Worm (Caenorhabditis elegans): ENCODE measurements around the gene Y108G3AL.2.
A peak's percentile ranks its signal among the peaks of the same experiment; 100 is the strongest.

The Y108G3AL.2 gene

DNA sequence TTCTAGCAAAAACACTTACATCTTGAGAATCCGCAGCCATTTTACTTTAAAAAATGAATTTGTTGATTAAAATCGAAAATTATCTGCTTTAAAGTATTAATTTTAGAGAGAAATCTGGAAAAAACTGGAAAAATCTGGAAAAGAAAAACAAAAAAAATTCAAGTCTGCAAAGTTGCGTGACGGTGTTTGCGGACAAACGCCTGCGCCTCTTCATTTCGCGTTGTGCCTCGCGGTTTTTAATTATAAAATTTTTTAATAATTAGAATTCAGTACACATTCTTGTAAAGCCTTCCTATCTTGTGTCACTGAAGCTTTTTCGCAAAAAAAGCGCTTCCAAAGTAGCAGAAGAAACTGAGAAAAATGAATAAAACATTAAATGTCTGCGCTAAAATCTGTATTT, 40.2 kb upstream of the Y108G3AL.2 start, which contains the start of gene W03F9.1:
TSS of gene W03F9.1 (minus strand) at position 109 of the 400 bp plus-strand sequence.
- peak; percentile 89 for TF ChIP-seq hmg-11 (tag; optimal IDR thresholded peaks at IDR 0.05)
- TF ChIP-seq egl-5 (tag; optimal IDR thresholded peaks at IDR 0.05), result peak; percentile 64
- peak; percentile 31 for TF ChIP-seq elt-2 (tag; optimal IDR thresholded peaks at IDR 0.05)
- peak; percentile 8 for TF ChIP-seq fkh-10 (GFP tag; optimal IDR thresholded peaks at IDR 0.05)
- peak; percentile 73 for TF ChIP-seq pha-4 (tag; optimal IDR thresholded peaks at IDR 0.05)
- TF ChIP-seq nhr-23 (tag; optimal IDR thresholded peaks at IDR 0.05), result peak; percentile 58
- no peak for TF ChIP-seq daf-12 (tag; optimal IDR thresholded peaks at IDR 0.05)
- TF ChIP-seq unc-39 (tag; optimal IDR thresholded peaks at IDR 0.05), result no peak
- TF ChIP-seq lin-39 (tag; optimal IDR thresholded peaks at IDR 0.05), result peak; percentile 49
- TF ChIP-seq nhr-76 (tag; optimal IDR thresholded peaks at IDR 0.05), result no peak
- TF ChIP-seq nfya-1 (tag; optimal IDR thresholded peaks at IDR 0.05; ENCODE audit: insufficient read depth), result peak; percentile 62
- TF ChIP-seq lin-15B (tag; optimal IDR thresholded peaks at IDR 0.05), result peak; percentile 31
- TF ChIP-seq nhr-43 (tag; optimal IDR thresholded peaks at IDR 0.05; ENCODE audit: poor library complexity, severe bottlenecking), result peak; percentile 34
- TF ChIP-seq jun-1 (tag; optimal IDR thresholded peaks at IDR 0.05), result no peak
- no peak for TF ChIP-seq skn-1 (tag; optimal IDR thresholded peaks at IDR 0.05)
- TF ChIP-seq R02D3.7 (tag; optimal IDR thresholded peaks at IDR 0.05), result no peak
- no peak for TF ChIP-seq nhr-77 (tag; optimal IDR thresholded peaks at IDR 0.05)
- TF ChIP-seq fos-1 (tag; optimal IDR thresholded peaks at IDR 0.05), result no peak
- TF ChIP-seq mml-1 (tag; optimal IDR thresholded peaks at IDR 0.05), result no peak
- TF ChIP-seq snpc-4 (tag; optimal IDR thresholded peaks at IDR 0.05), result no peak

- TF ChIP-seq tbx-2 (tag; optimal IDR thresholded peaks at IDR 0.05) (no peak), unc-62 (GFP tag; optimal IDR thresholded peaks at IDR 0.05) (no peak), mdl-1 (tag; optimal IDR thresholded peaks at IDR 0.05) (no peak), ztf-11 (tag; optimal IDR thresholded peaks at IDR 0.05) (no peak), elt-1 (tag; optimal IDR thresholded peaks at IDR 0.05) (no peak), aly-2 (tag; optimal IDR thresholded peaks at IDR 0.05) (no peak), elt-2 (tag; optimal IDR thresholded peaks at IDR 0.05) (no peak), ceh-16 (tag; optimal IDR thresholded peaks at IDR 0.05) (no peak), fos-1 (tag; optimal IDR thresholded peaks at IDR 0.05) (no peak), ama-1 (optimal IDR thresholded peaks at IDR 0.05) (peak; percentile 23), lsy-12 (tag; optimal IDR thresholded peaks at IDR 0.05) (no peak), pha-4 (tag; optimal IDR thresholded peaks at IDR 0.05) (peak; percentile 63), ZK546.5 (tag; optimal IDR thresholded peaks at IDR 0.05) (no peak), nhr-237 (tag; optimal IDR thresholded peaks at IDR 0.05) (no peak), nhr-43 (tag; optimal IDR thresholded peaks at IDR 0.05; ENCODE audit: poor library complexity, severe bottlenecking) (no peak), mml-1 (tag; optimal IDR thresholded peaks at IDR 0.05) (no peak), pqm-1 (tag; optimal IDR thresholded peaks at IDR 0.05) (no peak), hmg-11 (tag; optimal IDR thresholded peaks at IDR 0.05) (peak; percentile 54), daf-12 (tag; optimal IDR thresholded peaks at IDR 0.05) (no peak), snpc-4 (tag; optimal IDR thresholded peaks at IDR 0.05) (peak; percentile 4), nfya-1 (tag; optimal IDR thresholded peaks at IDR 0.05; ENCODE audit: insufficient read depth) (peak; percentile 52), egl-5 (tag; optimal IDR thresholded peaks at IDR 0.05) (no peak), egl-27 (tag; optimal IDR thresholded peaks at IDR 0.05) (no peak), nhr-76 (tag; optimal IDR thresholded peaks at IDR 0.05) (no peak), jun-1 (tag; optimal IDR thresholded peaks at IDR 0.05) (no peak), lin-15B (tag; optimal IDR thresholded peaks at IDR 0.05) (peak; percentile 48), ztf-4 (tag; optimal IDR thresholded peaks at IDR 0.05) (no peak), lin-39 (tag; optimal IDR thresholded peaks at IDR 0.05) (no peak), elt-3 (tag; optimal IDR thresholded peaks at IDR 0.05) (no peak), nhr-28 (tag; optimal IDR thresholded peaks at IDR 0.05) (no peak), nhr-23 (tag; optimal IDR thresholded peaks at IDR 0.05) (no peak), nhr-12 (tag; optimal IDR thresholded peaks at IDR 0.05) (no peak)
These were observed 38.9 kb upstream of the Y108G3AL.2 start, which contains the start of the genes W03F9.2 and sftb-2 for ce11 chrV:127882-128281. TSS of gene W03F9.2 (minus strand) at chrV:128034. TSS of gene sftb-2 (plus strand) at chrV:128237.

- TF ChIP-seq aly-2 (tag; optimal IDR thresholded peaks at IDR 0.05) (no peak), nhr-28 (tag; optimal IDR thresholded peaks at IDR 0.05) (no peak), egl-5 (tag; optimal IDR thresholded peaks at IDR 0.05) (no peak), nfya-1 (tag; optimal IDR thresholded peaks at IDR 0.05; ENCODE audit: insufficient read depth) (no peak), pqm-1 (tag; optimal IDR thresholded peaks at IDR 0.05) (no peak)
These were observed 36.6 kb upstream of the Y108G3AL.2 start for ce11 chrV:130186-130585.
